Fruit fly (Drosophila melanogaster): ENCODE results near the gene RpL27.
A peak's percentile ranks its signal among the peaks of the same experiment; 100 is the strongest.

Gene RpL27

dm6 chr3R:25694167-25694689 is 9.4 kb upstream of the RpL27 start (continued):
- TF ChIP-seq NFAT (GFP tag; IDR thresholded peaks at IDR 0.05) (no peak), CG3407 (GFP tag; optimal IDR thresholded peaks at IDR 0.05) (no peak), CG3838 (GFP tag; optimal IDR thresholded peaks at IDR 0.05) (no peak), ems (GFP tag; optimal IDR thresholded peaks at IDR 0.05) (no peak), wek (GFP tag; optimal IDR thresholded peaks at IDR 0.05) (no peak), sc (optimal IDR thresholded peaks at IDR 0.05) (no peak), sc (GFP tag; optimal IDR thresholded peaks at IDR 0.05) (no peak), CG9817 (tag; optimal IDR thresholded peaks at IDR 0.05) (no peak), Antp (GFP tag; optimal IDR thresholded peaks at IDR 0.05) (no peak), CG9609 (GFP tag; optimal IDR thresholded peaks at IDR 0.05) (no peak), jigr1 (GFP tag; IDR thresholded peaks at IDR 0.05) (no peak), Mrtf (GFP tag; IDR thresholded peaks at IDR 0.05) (no peak), slbo (GFP tag; IDR thresholded peaks at IDR 0.05) (peak; percentile 55), dmrt99B (tag; optimal IDR thresholded peaks at IDR 0.05) (peak; percentile 3), Dip3 (GFP tag; optimal IDR thresholded peaks at IDR 0.05) (peak; percentile 8), CG8359 (GFP tag; optimal IDR thresholded peaks at IDR 0.05; ENCODE audit: borderline replicate concordance) (no peak), sob (GFP tag; IDR thresholded peaks at IDR 0.05) (peak; percentile 8; the same call in 1 of the 2 replicates), nau (GFP tag; optimal IDR thresholded peaks at IDR 0.05) (no peak), exex (tag; optimal IDR thresholded peaks at IDR 0.05) (no peak), CG8924 (tag; optimal IDR thresholded peaks at IDR 0.05) (no peak), Pdp1 (GFP tag; optimal IDR thresholded peaks at IDR 0.05) (peak in 1 of 2 experiments; percentile 0), CG2120 (GFP tag; optimal IDR thresholded peaks at IDR 0.05) (peak; percentile 54), CG4404 (GFP tag; IDR thresholded peaks at IDR 0.05) (no peak), vvl (GFP tag; IDR thresholded peaks at IDR 0.05) (no peak), D19B (GFP tag; optimal IDR thresholded peaks at IDR 0.05) (peak; percentile 49), unc-4 (GFP tag; IDR thresholded peaks at IDR 0.05; ENCODE audit: partially characterized antibody) (no peak), CG14667 (GFP tag; IDR thresholded peaks at IDR 0.05) (no peak), kay (GFP tag; optimal IDR thresholded peaks at IDR 0.05) (no peak), CG4617 (GFP tag; optimal IDR thresholded peaks at IDR 0.05; ENCODE audit: borderline replicate concordance) (no peak), CG8290 (GFP tag; optimal IDR thresholded peaks at IDR 0.05) (no peak), CG8290 (tag; optimal IDR thresholded peaks at IDR 0.05) (peak in 1 of 2 experiments; percentile 39), Med (GFP tag) (peak; percentile 70), CG12659 (GFP tag; optimal IDR thresholded peaks at IDR 0.05) (no peak), CG13775 (GFP tag; optimal IDR thresholded peaks at IDR 0.05) (no peak), ro (GFP tag; IDR thresholded peaks at IDR 0.05) (no peak), fd64A (GFP tag; optimal IDR thresholded peaks at IDR 0.05) (no peak), CG4730 (GFP tag; IDR thresholded peaks at IDR 0.05) (0 out of 2 replicates have a peak, but pooled peaks have one; percentile 9), CG17912 (GFP tag; optimal IDR thresholded peaks at IDR 0.05) (no peak), CG2199 (GFP tag; IDR thresholded peaks at IDR 0.05) (no peak), NK7.1 (GFP tag; optimal IDR thresholded peaks at IDR 0.05) (no peak), CG43689 (GFP tag; IDR thresholded peaks at IDR 0.05) (no peak), CG11504 (tag; optimal IDR thresholded peaks at IDR 0.05) (peak; percentile 30), Hmr (GFP tag; optimal IDR thresholded peaks at IDR 0.05) (peak; percentile 38), CG1529 (GFP tag; optimal IDR thresholded peaks at IDR 0.05) (no peak), Abd-B (GFP tag; optimal IDR thresholded peaks at IDR 0.05) (no peak), CG33557 (GFP tag; optimal IDR thresholded peaks at IDR 0.05) (no peak), CG1602 (GFP tag; optimal IDR thresholded peaks at IDR 0.05) (no peak), CG8281 (tag; optimal IDR thresholded peaks at IDR 0.05) (no peak), Sry-β (GFP tag; optimal IDR thresholded peaks at IDR 0.05) (no peak), Ssrp (tag; optimal IDR thresholded peaks at IDR 0.05) (no peak), CG10147 (GFP tag; optimal IDR thresholded peaks at IDR 0.05) (no peak)

All from whole organism, embryonic.